Worm (Caenorhabditis elegans) whole organism, L1 larva: ENCODE data around the gene T26C5.2.

Experiments used
- F16B12.6 ChIP-seq: fragments of 150-350 bp; optimal IDR thresholded peaks from 2 replicates; lab custom pipeline; 2014; ENCODE audit warnings: missing biosample characterization, missing genetic modification characterization
- dpl-1 ChIP-seq, 3 experiments: fragments of 150-350 bp in 2 of 3; sonication (generic microtip) in 1 of 3; optimal IDR thresholded peaks; 2 replicates each; lab custom pipeline; 2014 to 2017; ENCODE audit warnings: missing biosample characterization in 3 of 3, missing genetic modification characterization in 3 of 3, missing genetic modification reagents in 3 of 3
- ets-5 ChIP-seq: fragments of 200-800 bp; sonication (Bioruptor generic); IDR thresholded peaks from 2 replicates; pipeline ENCODE4 v1.3.6; 2022; ENCODE audit warnings: missing genetic modification characterization, missing compliant biosample characterization
- irx-1 ChIP-seq: sonication (generic microtip); optimal IDR thresholded peaks from 2 replicates; lab custom pipeline; 2016; ENCODE audit warnings: missing genetic modification characterization, missing compliant biosample characterization
- lin-14 ChIP-seq: fragments of 200-800 bp; sonication (Bioruptor generic); optimal IDR thresholded peaks from 2 replicates; lab custom pipeline; 2018; ENCODE audit warnings: mild to moderate bottlenecking, missing genetic modification characterization, moderate library complexity, missing compliant biosample characterization
- lin-39 ChIP-seq: fragments of 150-350 bp; optimal IDR thresholded peaks from 2 replicates; lab custom pipeline; 2014; ENCODE audit warnings: missing biosample characterization, missing genetic modification reagents, missing genetic modification characterization
- nhr-237 ChIP-seq: fragments of 150-350 bp; optimal IDR thresholded peaks from 2 replicates; lab custom pipeline; 2014; ENCODE audit warnings: missing biosample characterization, missing genetic modification characterization
- snpc-4 ChIP-seq: fragments of 150-350 bp; optimal IDR thresholded peaks from 2 replicates; lab custom pipeline; 2014; ENCODE audit warnings: missing biosample characterization, missing genetic modification characterization
- ztf-11 ChIP-seq, 2 experiments: sonication (generic microtip); optimal IDR thresholded peaks; 2 replicates each; lab custom pipeline; 2016 to 2017; ENCODE audit warnings: missing genetic modification characterization in 2 of 2, missing biosample characterization in 1 of 2, missing compliant biosample characterization in 1 of 2

DNA sequence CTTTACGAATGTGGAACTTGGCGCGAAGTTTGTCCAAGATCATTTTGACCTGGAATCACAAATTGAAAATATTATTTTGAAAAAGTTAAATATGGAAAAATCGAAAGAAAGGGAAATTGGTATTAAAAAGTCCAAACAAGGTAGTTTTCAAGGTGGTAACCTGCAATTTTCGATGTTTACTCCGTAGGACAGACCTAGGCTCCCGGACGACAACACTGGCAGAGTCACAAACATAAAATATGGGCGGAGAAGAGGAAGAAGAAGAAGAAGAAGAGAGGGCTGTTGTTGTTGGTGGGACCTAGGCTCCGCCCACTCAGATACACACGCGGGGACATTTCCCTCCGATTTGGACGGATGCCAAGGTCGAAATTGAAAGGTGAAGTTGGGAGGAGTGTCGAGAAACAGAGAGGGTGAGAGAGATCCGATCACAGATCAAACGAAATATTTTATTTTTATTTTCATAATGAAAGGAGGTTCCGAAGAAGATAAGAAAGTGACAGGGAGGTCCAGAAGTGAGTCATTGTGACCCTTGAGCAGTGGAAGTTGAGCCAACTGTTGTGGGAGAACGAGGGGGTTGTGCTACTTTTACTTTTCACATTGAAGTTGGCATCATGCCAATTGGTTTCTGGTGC lies 29.0 kb downstream of the T26C5.2 start, which contains the start of gene aqp-2:
- TF ChIP-seq dpl-1 (GFP tag; optimal IDR thresholded peaks at IDR 0.05; lab: Kevin White, UChicago) = no peak
- TF ChIP-seq nhr-237 (tag; lab: Kevin White, UChicago) = no peak
- no peak for TF ChIP-seq F16B12.6 (tag; lab: Kevin White, UChicago)
- no peak for TF ChIP-seq snpc-4
- peak in 1 of 2 experiments; percentile 26 for TF ChIP-seq ztf-11 (tag; optimal IDR thresholded peaks at IDR 0.05; lab: Kevin White, UChicago)
- TF ChIP-seq ets-5 (GFP tag; lab: Robert Waterston, UW) = no peak
- peak; percentile 90 for TF ChIP-seq lin-14 (GFP tag; lab: Kevin White, UChicago)
- peak; percentile 41 for TF ChIP-seq lin-39 (tag; lab: Kevin White, UChicago)
- peak; percentile 40 for TF ChIP-seq irx-1 (tag; lab: Kevin White, UChicago)
